Worm (Caenorhabditis elegans) whole organism, L3 larva: ENCODE measurements around the gene F55C12.4.
A peak's percentile ranks its signal among the peaks of the same experiment; 100 is the strongest.

Experiments used
- R02D3.7 ChIP-seq: fragments of 150-350 bp; optimal IDR thresholded peaks from 2 replicates; lab custom pipeline; 2014; ENCODE audit warnings: missing biosample characterization, missing genetic modification characterization
- ama-1 ChIP-seq: fragments of 150-350 bp; optimal IDR thresholded peaks from 2 replicates; lab custom pipeline; 2018
- ceh-16 ChIP-seq: sonication (generic microtip); optimal IDR thresholded peaks from 2 replicates; lab custom pipeline; 2017; ENCODE audit warnings: missing biosample characterization, missing genetic modification characterization
- ceh-28 ChIP-seq: fragments of 150-350 bp; optimal IDR thresholded peaks from 2 replicates; lab custom pipeline; 2014; ENCODE audit warnings: missing biosample characterization, missing genetic modification reagents, missing genetic modification characterization
- ceh-82 ChIP-seq: fragments of 150-350 bp; optimal IDR thresholded peaks from 2 replicates; lab custom pipeline; 2014; ENCODE audit warnings: missing biosample characterization, missing genetic modification characterization
- ceh-9 ChIP-seq: sonication (generic microtip); optimal IDR thresholded peaks from 2 replicates; lab custom pipeline; 2018; ENCODE audit warnings: missing biosample characterization, missing genetic modification characterization
- daf-12 ChIP-seq: fragments of 150-350 bp; optimal IDR thresholded peaks from 2 replicates; lab custom pipeline; 2014; ENCODE audit warnings: missing biosample characterization, missing genetic modification reagents, missing genetic modification characterization
- egl-27 ChIP-seq: sonication (generic microtip); optimal IDR thresholded peaks from 4 replicates; lab custom pipeline; 2017; ENCODE audit warnings: missing biosample characterization, missing genetic modification reagents, missing genetic modification characterization
- egl-5 ChIP-seq: fragments of 150-350 bp; optimal IDR thresholded peaks from 2 replicates; lab custom pipeline; 2017; ENCODE audit warnings: missing biosample characterization, missing genetic modification reagents, missing genetic modification characterization, inconsistent platforms
- elt-1 ChIP-seq: fragments of 150-350 bp; optimal IDR thresholded peaks from 2 replicates; lab custom pipeline; 2014; ENCODE audit warnings: missing biosample characterization, missing genetic modification characterization
- elt-2 ChIP-seq: sonication (generic microtip); optimal IDR thresholded peaks from 2 replicates; lab custom pipeline; 2016; ENCODE audit warnings: missing genetic modification reagents, mild to moderate bottlenecking, missing genetic modification characterization, missing compliant biosample characterization
- elt-3 ChIP-seq, 3 experiments: fragments of 150-350 bp in 1 of 3; sonication (generic microtip) in 2 of 3; optimal IDR thresholded peaks; 2 replicates in 2 of 3; 4 replicates in 1 of 3; lab custom pipeline; 2014 to 2017; ENCODE audit warnings: missing biosample characterization in 3 of 3, missing genetic modification characterization in 3 of 3
- fkh-10 ChIP-seq: sonication (generic microtip); optimal IDR thresholded peaks from 2 replicates; lab custom pipeline; 2017; ENCODE audit warnings: missing biosample characterization, missing genetic modification reagents, missing genetic modification characterization
- fos-1 ChIP-seq: fragments of 150-350 bp; optimal IDR thresholded peaks from 2 replicates; lab custom pipeline; 2014; ENCODE audit warnings: missing biosample characterization, missing genetic modification characterization
- hmg-11 ChIP-seq: sonication (generic microtip); optimal IDR thresholded peaks from 2 replicates; lab custom pipeline; 2016; ENCODE audit warnings: missing genetic modification characterization, missing compliant biosample characterization
- lin-15B ChIP-seq: fragments of 150-350 bp; optimal IDR thresholded peaks from 2 replicates; lab custom pipeline; 2014; ENCODE audit warnings: missing biosample characterization, missing genetic modification characterization
- lin-39 ChIP-seq: fragments of 150-350 bp; optimal IDR thresholded peaks from 2 replicates; lab custom pipeline; 2018; ENCODE audit warnings: missing biosample characterization, missing genetic modification reagents, missing genetic modification characterization
- mml-1 ChIP-seq: fragments of 150-350 bp; sonication (generic microtip); optimal IDR thresholded peaks from 3 replicates; lab custom pipeline; 2014; ENCODE audit warnings: missing biosample characterization, missing genetic modification characterization
- nfya-1 ChIP-seq: sonication (generic microtip); optimal IDR thresholded peaks from 2 replicates; lab custom pipeline; 2017; ENCODE audit warnings: missing genetic modification characterization, mild to moderate bottlenecking, missing compliant biosample characterization, antibody characterized with exemption, moderate library complexity; ENCODE audit not compliant: insufficient read depth
- nhr-11 ChIP-seq: fragments of 150-350 bp; optimal IDR thresholded peaks from 2 replicates; lab custom pipeline; 2014; ENCODE audit warnings: missing biosample characterization, missing genetic modification characterization
- nhr-12 ChIP-seq: fragments of 150-350 bp; optimal IDR thresholded peaks from 2 replicates; lab custom pipeline; 2014; ENCODE audit warnings: missing biosample characterization, missing genetic modification characterization
- nhr-23 ChIP-seq: fragments of 150-350 bp; optimal IDR thresholded peaks from 2 replicates; lab custom pipeline; 2014; ENCODE audit warnings: missing biosample characterization, missing genetic modification reagents, missing genetic modification characterization
- nhr-67 ChIP-seq: fragments of 150-350 bp; optimal IDR thresholded peaks from 2 replicates; lab custom pipeline; 2014; ENCODE audit warnings: missing biosample characterization, missing genetic modification characterization
- pha-4 ChIP-seq: fragments of 150-350 bp; optimal IDR thresholded peaks from 2 replicates; lab custom pipeline; 2014; ENCODE audit warnings: missing biosample characterization, missing genetic modification reagents, missing genetic modification characterization
- pqm-1 ChIP-seq: fragments of 150-350 bp; optimal IDR thresholded peaks from 2 replicates; lab custom pipeline; 2017; ENCODE audit warnings: missing biosample characterization, missing genetic modification characterization, inconsistent platforms
- sea-2 ChIP-seq: fragments of 150-350 bp; sonication (generic microtip); optimal IDR thresholded peaks from 4 replicates; lab custom pipeline; 2014; ENCODE audit warnings: missing biosample characterization, missing genetic modification reagents, missing genetic modification characterization
- skn-1 ChIP-seq: fragments of 150-350 bp; optimal IDR thresholded peaks from 2 replicates; lab custom pipeline; 2014; ENCODE audit warnings: missing biosample characterization, missing genetic modification characterization
- unc-39 ChIP-seq: sonication (generic microtip); optimal IDR thresholded peaks from 4 replicates; lab custom pipeline; 2017; ENCODE audit warnings: missing biosample characterization, missing genetic modification characterization
- unc-62 ChIP-seq: fragments of 150-350 bp; sonication (generic microtip); optimal IDR thresholded peaks from 4 replicates; lab custom pipeline; 2014; ENCODE audit warnings: missing biosample characterization, missing genetic modification reagents, missing genetic modification characterization
- zag-1 ChIP-seq: fragments of 150-350 bp; optimal IDR thresholded peaks from 2 replicates; lab custom pipeline; 2014; ENCODE audit warnings: missing biosample characterization, missing genetic modification characterization
- ztf-11 ChIP-seq: fragments of 150-350 bp; optimal IDR thresholded peaks from 2 replicates; lab custom pipeline; 2014; ENCODE audit warnings: missing biosample characterization, missing genetic modification characterization

The F55C12.4 gene

ce11 chrII:5872414-5872813 lies 14.2 kb upstream of the F55C12.4 start:
- TF ChIP-seq elt-2 (tag; lab: Kevin White, UChicago) (peak; percentile 75), ama-1 (lab: Kevin White, UChicago) (no peak)
- TF ChIP-seq, all 47 proteins: peak for 1

ce11 chrII:5871508-5871907 lies 13.3 kb upstream of the F55C12.4 start:
- TF ChIP-seq nhr-12 (tag; lab: Kevin White, UChicago) = no peak
- TF ChIP-seq ceh-82 = no peak
- no peak for TF ChIP-seq elt-1 (tag; lab: Kevin White, UChicago)
- TF ChIP-seq hmg-11 (tag; lab: Kevin White, UChicago) = no peak
- TF ChIP-seq ceh-28 (tag; lab: Kevin White, UChicago) = no peak
- TF ChIP-seq unc-62 = no peak
- TF ChIP-seq ceh-16 = no peak
- peak; percentile 13 for TF ChIP-seq nfya-1
- TF ChIP-seq lin-39 (tag; lab: Kevin White, UChicago) = peak; percentile 74
- peak; percentile 47 for TF ChIP-seq egl-5 (tag; lab: Kevin White, UChicago)
- no peak for TF ChIP-seq ceh-9 (tag; lab: Kevin White, UChicago)
- TF ChIP-seq nhr-23 (tag; lab: Kevin White, UChicago) = no peak
- TF ChIP-seq egl-27 (tag; lab: Kevin White, UChicago) = no peak
- TF ChIP-seq nhr-67 (tag; lab: Kevin White, UChicago) = no peak
- TF ChIP-seq zag-1 (tag; lab: Kevin White, UChicago) = no peak
- TF ChIP-seq elt-3 (tag; optimal IDR thresholded peaks at IDR 0.05; lab: Kevin White, UChicago) = no peak
- TF ChIP-seq elt-2 (tag; lab: Kevin White, UChicago) = no peak

DNA sequence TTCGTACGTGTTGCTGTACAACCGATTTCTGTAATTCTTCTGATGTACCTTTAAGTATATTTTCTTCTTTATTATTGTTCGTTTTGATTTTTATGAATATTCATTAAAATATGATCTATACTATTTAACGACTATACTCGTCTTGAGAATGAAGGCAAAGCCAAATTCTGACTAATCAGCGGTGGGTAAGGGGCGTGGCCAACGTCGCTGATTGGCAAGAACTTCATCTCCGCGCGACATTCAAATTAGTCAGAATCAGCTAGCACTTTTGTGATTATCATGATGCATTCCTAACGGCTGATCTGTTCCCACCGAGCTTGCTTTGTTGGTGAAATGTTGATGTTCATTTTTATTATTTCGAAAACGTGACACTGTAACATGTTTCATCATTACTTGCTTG lies 8.7 kb upstream of the F55C12.4 start:
- TF ChIP-seq nhr-23 (tag; lab: Kevin White, UChicago) (no peak), nfya-1 (peak; percentile 89)

DNA sequence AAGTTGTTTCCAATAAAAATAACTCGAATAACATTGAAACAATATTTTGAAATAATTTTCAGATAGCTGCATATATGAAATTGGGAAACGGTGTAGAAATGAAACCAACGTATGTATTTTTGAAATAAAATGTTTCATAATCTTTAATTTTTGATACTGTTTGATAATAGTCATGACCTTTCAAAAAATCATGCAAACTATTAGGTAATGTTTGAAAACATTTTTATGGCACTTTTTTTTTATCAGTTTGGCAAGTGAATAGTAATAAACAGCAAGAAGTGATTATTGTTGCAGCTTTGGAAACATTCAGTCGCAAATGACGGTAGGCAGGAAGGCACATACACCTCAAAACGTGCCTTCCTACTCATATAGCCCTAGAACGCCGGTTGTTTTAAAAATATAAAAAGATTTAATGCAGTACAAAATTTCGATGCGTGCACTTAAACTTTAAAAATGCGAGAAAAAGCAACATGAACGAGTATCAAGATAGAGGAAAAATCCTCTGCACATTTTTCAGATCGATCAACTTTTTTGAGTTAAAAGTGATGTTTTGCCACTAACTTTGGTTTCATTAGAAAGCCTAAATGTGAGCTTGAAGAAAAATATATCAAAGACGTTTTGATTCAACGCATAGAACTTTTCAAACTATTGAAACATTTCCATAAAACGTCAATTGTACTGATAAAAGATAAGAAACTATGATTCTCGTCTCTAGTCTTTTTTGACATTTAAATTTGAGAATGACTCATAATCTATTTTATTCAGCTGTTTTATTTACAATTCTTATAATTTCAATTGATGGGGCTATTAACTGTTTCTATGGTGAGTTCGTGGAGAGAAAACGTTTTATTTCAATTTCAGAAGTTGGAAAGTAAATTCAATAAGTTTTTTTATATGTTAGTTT lies 7.4 kb upstream of the F55C12.4 start, which contains the start of gene F55C12.19:
TSS of gene F55C12.19 (plus strand) at position 735 of the 904 bp plus-strand sequence.
- TF ChIP-seq ceh-16 = no peak
- TF ChIP-seq nhr-23 (tag; lab: Kevin White, UChicago) = no peak
- no peak for TF ChIP-seq R02D3.7 (tag; lab: Kevin White, UChicago)
- no peak for TF ChIP-seq daf-12 (tag; lab: Kevin White, UChicago)
- peak; percentile 30 for TF ChIP-seq pha-4 (tag; lab: Kevin White, UChicago)
- no peak for TF ChIP-seq unc-39 (tag; lab: Kevin White, UChicago)
- TF ChIP-seq nhr-11 (tag; lab: Kevin White, UChicago) = no peak
- TF ChIP-seq pqm-1 (tag; lab: Kevin White, UChicago) = peak; percentile 69
- no peak for TF ChIP-seq ama-1 (lab: Kevin White, UChicago)
- no peak for TF ChIP-seq skn-1 (tag; lab: Kevin White, UChicago)
- TF ChIP-seq elt-2 (tag; lab: Kevin White, UChicago) = peak; percentile 66
- no peak for TF ChIP-seq sea-2 (GFP tag; lab: Kevin White, UChicago)
- no peak for TF ChIP-seq lin-15B
- TF ChIP-seq fos-1 (tag; lab: Kevin White, UChicago) = peak; percentile 11
- TF ChIP-seq mml-1 (tag; lab: Kevin White, UChicago) = no peak
- no peak for TF ChIP-seq nfya-1

ce11 chrII:5863893-5864292 lies 5.7 kb upstream of the F55C12.4 start, which contains the start of gene tag-234:
TSS of gene tag-234 (plus strand) at chrII:5864193.
- no peak for TF ChIP-seq ztf-11 (tag; lab: Kevin White, UChicago)
- TF ChIP-seq elt-2 (tag; lab: Kevin White, UChicago) = peak; percentile 68
- peak; percentile 47 for TF ChIP-seq pqm-1 (tag; lab: Kevin White, UChicago)

ce11 chrII:5860621-5861020 lies 2.4 kb upstream of the F55C12.4 start:
- no peak for TF ChIP-seq egl-5 (tag; lab: Kevin White, UChicago)
- peak; percentile 76 for TF ChIP-seq fkh-10 (GFP tag; lab: Kevin White, UChicago)
- TF ChIP-seq nfya-1 = peak; percentile 7
